Worm (Caenorhabditis elegans) whole organism, midembryonic: ENCODE results near the gene slc-25A18.1.

Experiments used
- klf-2 ChIP-seq: fragments of 200-800 bp; sonication (Bioruptor generic); conservative IDR thresholded peaks from 2 replicates; pipeline ENCODE4 v1.3.6; 2022; ENCODE audit warnings: missing genetic modification reagents, missing genetic modification characterization, missing compliant biosample characterization
- ztf-23 ChIP-seq: fragments of 200-800 bp; sonication (Bioruptor generic); IDR thresholded peaks from 2 replicates; pipeline ENCODE4 v1.3.6; 2022; ENCODE audit warnings: missing genetic modification reagents, missing genetic modification characterization, missing compliant biosample characterization
- ztf-29 ChIP-seq: fragments of 200-800 bp; sonication (Bioruptor generic); IDR thresholded peaks from 2 replicates; pipeline ENCODE4 v1.3.6; 2022; ENCODE audit warnings: missing genetic modification reagents, missing genetic modification characterization, missing compliant biosample characterization

- no peak for TF ChIP-seq klf-2
- 0 out of 2 replicates have a peak, but pooled peaks have one; percentile 50 for TF ChIP-seq ztf-29 (GFP tag; lab: Robert Waterston, UW)
- no peak; the same call in 1 of the 2 replicates for TF ChIP-seq ztf-23 (GFP tag; lab: Robert Waterston, UW)
These were observed 36.9 kb upstream of the slc-25A18.1 start, which contains the start of gene C18B12.4 for ce11 chrX:15040552-15041080.
